Fruit fly (Drosophila melanogaster): ENCODE data around the gene aay.
A peak's percentile ranks its signal among the peaks of the same experiment; 100 is the strongest.

Gene aay

DNA sequence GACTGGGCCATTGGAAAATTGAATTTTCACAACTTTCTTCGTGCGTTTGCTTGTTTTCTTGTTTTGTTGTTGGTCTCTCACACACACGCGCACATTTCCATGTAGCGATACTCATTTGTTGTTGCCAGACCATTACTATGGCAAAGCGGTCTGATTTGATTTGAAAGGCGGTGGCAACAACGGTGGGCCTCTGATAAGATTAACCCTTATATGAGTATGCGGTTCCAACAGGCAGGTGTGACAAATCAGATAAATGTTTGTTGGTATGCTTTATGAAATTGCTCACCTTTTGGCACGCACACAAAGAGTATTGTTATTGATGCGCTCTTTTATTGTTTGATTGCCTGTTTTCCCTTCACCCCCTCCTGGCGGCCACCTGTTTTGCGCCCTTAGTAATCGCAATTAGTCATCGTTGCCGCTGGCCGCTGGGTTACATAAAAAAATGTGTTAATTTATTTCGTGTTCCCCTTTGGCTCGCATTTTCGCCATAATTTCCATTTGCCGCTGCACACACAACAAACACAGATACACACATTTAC lies 24.3 kb downstream of the aay start (continued):
- TF ChIP-seq cwo (GFP tag; optimal IDR thresholded peaks at IDR 0.05): peak; percentile 22
- TF ChIP-seq Rx (GFP tag; IDR thresholded peaks at IDR 0.05): peak; percentile 29; the same call in 1 of the 2 replicates
- TF ChIP-seq Aef1 (GFP tag; IDR thresholded peaks at IDR 0.05): peak; percentile 62; the same call in 2 of the 3 replicates
- TF ChIP-seq pros (GFP tag; optimal IDR thresholded peaks at IDR 0.05): peak; percentile 59
- peak; percentile 84 for TF ChIP-seq Neu2 (GFP tag; optimal IDR thresholded peaks at IDR 0.05; ENCODE audit: borderline replicate concordance)
- TF ChIP-seq CG14860 (GFP tag; IDR thresholded peaks at IDR 0.05; ENCODE audit: partially characterized antibody): no peak
- peak; percentile 30 for TF ChIP-seq CG2120 (GFP tag; optimal IDR thresholded peaks at IDR 0.05)
- TF ChIP-seq Fer3 (tag; optimal IDR thresholded peaks at IDR 0.05): peak; percentile 12
- TF ChIP-seq Deaf1 (tag; optimal IDR thresholded peaks at IDR 0.05): no peak
- TF ChIP-seq CG17361 (GFP tag; IDR thresholded peaks at IDR 0.05): no peak
- TF ChIP-seq pb (GFP tag; optimal IDR thresholded peaks at IDR 0.05): no peak
- peak; percentile 73 for TF ChIP-seq sd (tag; optimal IDR thresholded peaks at IDR 0.05)
- TF ChIP-seq sug (tag; optimal IDR thresholded peaks at IDR 0.05): peak; percentile 49
- no peak for TF ChIP-seq gsb (GFP tag; IDR thresholded peaks at IDR 0.05)
- TF ChIP-seq CG8290 (GFP tag; optimal IDR thresholded peaks at IDR 0.05): no peak
- TF ChIP-seq CG8290 (tag; optimal IDR thresholded peaks at IDR 0.05): peak in 1 of 2 experiments; percentile 20
- no peak for TF ChIP-seq CG12659 (GFP tag; optimal IDR thresholded peaks at IDR 0.05)
- peak; percentile 24 for TF ChIP-seq abd-A (tag; optimal IDR thresholded peaks at IDR 0.05)
- no peak for TF ChIP-seq Dbx (GFP tag; IDR thresholded peaks at IDR 0.05)
- peak; percentile 79 for TF ChIP-seq CG34376 (GFP tag; optimal IDR thresholded peaks at IDR 0.05)
- TF ChIP-seq Kr (GFP tag; optimal IDR thresholded peaks at IDR 0.05): peak; percentile 79
- peak; percentile 38 for TF ChIP-seq Rfx (GFP tag; IDR thresholded peaks at IDR 0.05)
- TF ChIP-seq inv (GFP tag; IDR thresholded peaks at IDR 0.05; ENCODE audit: partially characterized antibody): no peak
- TF ChIP-seq CHES-1-like (GFP tag; optimal IDR thresholded peaks at IDR 0.05): peak; percentile 18
- peak; percentile 12; the same call in 1 of the 2 replicates for TF ChIP-seq CG32532 (GFP tag; IDR thresholded peaks at IDR 0.05)
- TF ChIP-seq MBD-R2 (GFP tag; IDR thresholded peaks at IDR 0.05): peak; percentile 7; the same call in 1 of the 2 replicates
- TF ChIP-seq CG8924 (tag; optimal IDR thresholded peaks at IDR 0.05): peak; percentile 5
- TF ChIP-seq CG10147 (GFP tag; optimal IDR thresholded peaks at IDR 0.05): no peak
- no peak for TF ChIP-seq CG3281 (GFP tag; optimal IDR thresholded peaks at IDR 0.05)
- peak; percentile 78; the same call in 2 of the 4 replicates for TF ChIP-seq chinmo (GFP tag; IDR thresholded peaks at IDR 0.05; ENCODE audit: partially characterized antibody)
- TF ChIP-seq lab (GFP tag; optimal IDR thresholded peaks at IDR 0.05): peak; percentile 68
- no peak for TF ChIP-seq ftz-f1 (GFP tag; optimal IDR thresholded peaks at IDR 0.05)
- peak in 1 of 2 experiments; percentile 44 for TF ChIP-seq Hr78 (GFP tag; optimal IDR thresholded peaks at IDR 0.05)
- no peak for TF ChIP-seq bbx (GFP tag; IDR thresholded peaks at IDR 0.05; ENCODE audit: partially characterized antibody)
- TF ChIP-seq MESR4 (GFP tag; optimal IDR thresholded peaks at IDR 0.05): peak; percentile 20
- no peak for TF ChIP-seq bsh (GFP tag; optimal IDR thresholded peaks at IDR 0.05)
- no peak for TF ChIP-seq CG6791 (GFP tag; IDR thresholded peaks at IDR 0.05; ENCODE audit: partially characterized antibody)
- TF ChIP-seq tna (GFP tag; IDR thresholded peaks at IDR 0.05; ENCODE audit: partially characterized antibody): no peak
- TF ChIP-seq CG9932 (GFP tag; IDR thresholded peaks at IDR 0.05): 0 out of 2 replicates have a peak, but pooled peaks have one; percentile 11
- TF ChIP-seq gcm2 (GFP tag; optimal IDR thresholded peaks at IDR 0.05): no peak
- TF ChIP-seq cg (GFP tag; optimal IDR thresholded peaks at IDR 0.05): peak; percentile 90
- peak in 1 of 2 experiments; percentile 93 for TF ChIP-seq Pdp1 (GFP tag; optimal IDR thresholded peaks at IDR 0.05)
- no peak for TF ChIP-seq CG13894 (tag; optimal IDR thresholded peaks at IDR 0.05)
- peak; percentile 97 for TF ChIP-seq CG10431 (GFP tag; optimal IDR thresholded peaks at IDR 0.05)

All from whole organism, embryonic.